Worm (Caenorhabditis elegans): Measurements from ENCODE around the gene sre-39.

The sre-39 gene

ce11 chrII:4701482-4702119, 14.6 kb downstream of the sre-39 start, which contains the start of gene unc-85 (continued):
- TF ChIP-seq madf-9 (GFP tag; conservative IDR thresholded peaks at IDR 0.05) (peak; percentile 79), lin-13 (GFP tag; optimal IDR thresholded peaks at IDR 0.05) (peak; percentile 24), zfp-3 (GFP tag; conservative IDR thresholded peaks at IDR 0.05) (peak; percentile 85), lin-1 (GFP tag; IDR thresholded peaks at IDR 0.05) (peak; percentile 88), T26A8.4 (GFP tag; IDR thresholded peaks at IDR 0.05) (peak; percentile 92), saeg-2 (GFP tag; IDR thresholded peaks at IDR 0.05) (peak; percentile 74; the same call in 1 of the 2 replicates), ceh-20 (GFP tag; IDR thresholded peaks at IDR 0.05) (peak; percentile 90), Y75B8A.6 (GFP tag; IDR thresholded peaks at IDR 0.05) (peak; percentile 89)

DNA sequence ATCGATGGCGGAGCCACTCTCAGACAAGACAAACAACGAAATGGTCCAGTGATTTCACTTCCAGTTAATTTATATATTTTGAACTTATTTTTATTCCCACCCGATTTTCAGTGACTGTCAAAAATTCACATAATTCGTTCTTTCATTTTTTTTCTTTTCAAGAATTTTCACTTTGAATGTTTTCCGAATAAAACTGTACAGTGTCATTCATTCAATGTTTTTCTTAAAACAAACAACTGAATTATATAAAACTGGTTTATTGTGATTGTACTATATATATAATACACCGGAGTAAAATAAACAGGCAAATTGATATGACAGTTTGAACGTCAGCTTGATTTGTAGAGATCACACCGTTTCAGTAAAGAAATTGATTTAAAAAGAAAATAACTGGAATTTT, 16.0 kb downstream of the sre-39 start:
- peak; percentile 7 for TF ChIP-seq unc-130 (GFP tag; optimal IDR thresholded peaks at IDR 0.05)
- TF ChIP-seq mep-1 (tag; optimal IDR thresholded peaks at IDR 0.05) = peak; percentile 7
- no peak for TF ChIP-seq lin-13 (GFP tag; optimal IDR thresholded peaks at IDR 0.05)
- peak; percentile 9 for TF ChIP-seq F49E8.2 (tag; optimal IDR thresholded peaks at IDR 0.05; ENCODE audit: borderline replicate concordance)
- TF ChIP-seq hmg-1.1 (GFP tag; IDR thresholded peaks at IDR 0.05) = no peak
- TF ChIP-seq lin-38 (GFP tag; IDR thresholded peaks at IDR 0.05) = peak; percentile 61

DNA sequence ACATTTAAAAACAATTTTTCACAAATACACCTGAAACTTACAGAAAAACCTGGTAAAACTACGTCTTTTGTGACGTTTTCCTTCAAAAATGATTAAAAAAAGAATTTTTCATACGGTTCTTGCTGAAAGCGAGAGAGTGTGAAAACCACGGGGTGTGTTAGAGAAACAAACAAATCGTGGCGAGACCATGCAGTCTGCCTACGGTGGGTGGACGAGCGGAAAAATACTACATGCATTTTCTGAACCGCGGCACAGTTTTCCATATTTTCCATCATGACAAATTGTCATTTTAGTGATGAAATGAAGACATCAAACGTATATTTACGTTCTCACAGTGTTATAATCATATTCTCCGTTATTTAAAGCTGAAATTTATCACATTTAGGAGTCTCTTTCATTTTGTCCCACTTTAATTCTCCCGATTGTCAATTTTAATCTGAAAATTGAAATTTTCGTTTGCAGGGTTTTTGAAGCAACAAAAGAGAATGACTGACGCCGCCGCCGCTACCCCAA, 19.4 kb downstream of the sre-39 start, which contains the start of the genes F10G7.9 and tsn-1:
F10G7.9 (minus strand) TSS at position 127 of the 513 bp plus-strand sequence.
tsn-1 (plus strand) TSS at position 463 of the 513 bp plus-strand sequence.
- TF ChIP-seq T26A8.4 (GFP tag; IDR thresholded peaks at IDR 0.05) (peak; percentile 58; the same call in 1 of the 2 replicates), pqm-1 (tag; optimal IDR thresholded peaks at IDR 0.05) (peak; percentile 51), lir-3 (tag; optimal IDR thresholded peaks at IDR 0.05) (no peak), nhr-25 (tag; optimal IDR thresholded peaks at IDR 0.05; ENCODE audit: borderline replicate concordance, insufficient read depth) (peak; percentile 46), F44E2.7 (GFP tag; IDR thresholded peaks at IDR 0.05) (no peak), hlh-11 (tag; optimal IDR thresholded peaks at IDR 0.05) (peak; percentile 64), ceh-32 (tag; optimal IDR thresholded peaks at IDR 0.05; ENCODE audit: poor library complexity) (no peak), F49E8.2 (tag; optimal IDR thresholded peaks at IDR 0.05; ENCODE audit: borderline replicate concordance) (peak; percentile 21), daf-12 (tag; optimal IDR thresholded peaks at IDR 0.05) (no peak), dve-1 (tag; optimal IDR thresholded peaks at IDR 0.05; ENCODE audit: insufficient read depth) (peak; percentile 59), pha-4 (GFP tag; IDR thresholded peaks at IDR 0.05) (no peak), pha-4 (tag; optimal IDR thresholded peaks at IDR 0.05) (peak; percentile 23), daf-16 (GFP tag; optimal IDR thresholded peaks at IDR 0.05) (no peak), daf-16 (tag; optimal IDR thresholded peaks at IDR 0.05) (peak; percentile 21), lin-13 (GFP tag; optimal IDR thresholded peaks at IDR 0.05) (peak; percentile 75), lim-7 (GFP tag; IDR thresholded peaks at IDR 0.05) (no peak), fkh-10 (GFP tag; optimal IDR thresholded peaks at IDR 0.05) (peak; percentile 5), ceh-62 (tag; optimal IDR thresholded peaks at IDR 0.05) (no peak), mes-2 (tag; optimal IDR thresholded peaks at IDR 0.05; ENCODE audit: poor library complexity, severe bottlenecking) (peak; percentile 83), mdt-29 (GFP tag; IDR thresholded peaks at IDR 0.05) (no peak), mep-1 (tag; optimal IDR thresholded peaks at IDR 0.05) (peak; percentile 63), lin-38 (GFP tag; IDR thresholded peaks at IDR 0.05) (peak; percentile 75), aha-1 (tag) (peak; percentile 87), nhr-76 (tag; optimal IDR thresholded peaks at IDR 0.05) (no peak), ZK337.2 (GFP tag; IDR thresholded peaks at IDR 0.05) (no peak), rbr-2 (tag; optimal IDR thresholded peaks at IDR 0.05) (peak; percentile 0), ceh-82 (tag; optimal IDR thresholded peaks at IDR 0.05) (no peak), nhr-28 (tag; optimal IDR thresholded peaks at IDR 0.05) (peak; percentile 47), ceh-28 (tag; optimal IDR thresholded peaks at IDR 0.05) (no peak), dmd-6 (GFP tag; IDR thresholded peaks at IDR 0.05) (peak; percentile 57), vab-7 (GFP tag; IDR thresholded peaks at IDR 0.05) (no peak), duxl-1 (tag; optimal IDR thresholded peaks at IDR 0.05; ENCODE audit: poor library complexity) (peak; percentile 11), nhr-111 (GFP tag; optimal IDR thresholded peaks at IDR 0.05) (no peak), hmg-1.1 (GFP tag; IDR thresholded peaks at IDR 0.05) (peak; percentile 57; the same call in 1 of the 2 replicates), Y48G9A.11 (GFP tag; IDR thresholded peaks at IDR 0.05) (peak; percentile 18; the same call in 1 of the 2 replicates), daf-8 (GFP tag; IDR thresholded peaks at IDR 0.05) (no peak), hlh-30 (tag; optimal IDR thresholded peaks at IDR 0.05; ENCODE audit: insufficient read depth) (peak; percentile 73), tag-97 (GFP tag; IDR thresholded peaks at IDR 0.05) (no peak)
